Comparison of ENCODE assay signal across 2 fruit fly cellular contexts in genomic region chr3R:29199807-29200693, dm6.
TF ChIP-seq lines count a peak whose summit lies in the region.

TSS of gene CG11899 (plus strand) at chr3R:29200454.

TF ChIP-seq in whole organism, embryonic, 481 proteins besides CTCF, POLR2A, EP300 and RAD21 (continued from another document and continues in another):
- no peak for TF ChIP-seq CG1647 (GFP tag; optimal IDR thresholded peaks at IDR 0.05; lab: Kevin White, UChicago)
- TF ChIP-seq CG3995 (GFP tag; optimal IDR thresholded peaks at IDR 0.05; lab: Kevin White, UChicago), result no peak
- no peak for TF ChIP-seq onecut (GFP tag; IDR thresholded peaks at IDR 0.05; lab: Robert Waterston, UW)
- no peak for TF ChIP-seq grau (tag; optimal IDR thresholded peaks at IDR 0.05; lab: Kevin White, UChicago)
- peak; percentile 79 for TF ChIP-seq Med (GFP tag; lab: Kevin White, UChicago)
- TF ChIP-seq gce (GFP tag; IDR thresholded peaks at IDR 0.05; lab: Robert Waterston, UW), result no peak
- no peak for TF ChIP-seq maf-S (GFP tag; optimal IDR thresholded peaks at IDR 0.05; lab: Kevin White, UChicago)
- TF ChIP-seq nom (GFP tag; optimal IDR thresholded peaks at IDR 0.05; lab: Kevin White, UChicago), result peak; percentile 89
- TF ChIP-seq fd64A (GFP tag; optimal IDR thresholded peaks at IDR 0.05; lab: Kevin White, UChicago), result no peak
- TF ChIP-seq zen (tag; optimal IDR thresholded peaks at IDR 0.05; lab: Kevin White, UChicago), result no peak
- TF ChIP-seq fu2 (GFP tag; optimal IDR thresholded peaks at IDR 0.05; lab: Kevin White, UChicago), result no peak
- 0 out of 2 replicates have a peak, but pooled peaks have one; percentile 42 for TF ChIP-seq Bgb (GFP tag; IDR thresholded peaks at IDR 0.05; lab: Robert Waterston, UW; ENCODE audit: partially characterized antibody)
- TF ChIP-seq corto (GFP tag; optimal IDR thresholded peaks at IDR 0.05; lab: Kevin White, UChicago), result peak; percentile 77
- TF ChIP-seq D (optimal IDR thresholded peaks at IDR 0.05; lab: Kevin White, UChicago), result no peak
- TF ChIP-seq D (GFP tag; optimal IDR thresholded peaks at IDR 0.05; lab: Kevin White, UChicago), result no peak
- TF ChIP-seq CG11696 (GFP tag; IDR thresholded peaks at IDR 0.05; lab: Robert Waterston, UW), result no peak
- peak; percentile 21; the same call in 1 of the 2 replicates for TF ChIP-seq CG4404 (GFP tag; IDR thresholded peaks at IDR 0.05; lab: Robert Waterston, UW)
- no peak for TF ChIP-seq gsb-n (tag; optimal IDR thresholded peaks at IDR 0.05; lab: Kevin White, UChicago)
- no peak for TF ChIP-seq CG13624 (GFP tag; optimal IDR thresholded peaks at IDR 0.05; lab: Kevin White, UChicago)
- no peak for TF ChIP-seq Hand (GFP tag; optimal IDR thresholded peaks at IDR 0.05; lab: Kevin White, UChicago)
- no peak for TF ChIP-seq cato (GFP tag; optimal IDR thresholded peaks at IDR 0.05; lab: Kevin White, UChicago; ENCODE audit: borderline replicate concordance)
- no peak for TF ChIP-seq nau (GFP tag; optimal IDR thresholded peaks at IDR 0.05; lab: Kevin White, UChicago)
- TF ChIP-seq sens (GFP tag; lab: Kevin White, UChicago), result peak; percentile 63
- TF ChIP-seq chm (GFP tag; IDR thresholded peaks at IDR 0.05; lab: Robert Waterston, UW), result no peak
- no peak for TF ChIP-seq pros (GFP tag; optimal IDR thresholded peaks at IDR 0.05; lab: Kevin White, UChicago)
- TF ChIP-seq CG7963 (GFP tag; IDR thresholded peaks at IDR 0.05; lab: Robert Waterston, UW; ENCODE audit: partially characterized antibody), result no peak
- TF ChIP-seq gsb (GFP tag; IDR thresholded peaks at IDR 0.05; lab: Robert Waterston, UW), result no peak
- TF ChIP-seq sug (tag; optimal IDR thresholded peaks at IDR 0.05; lab: Kevin White, UChicago), result peak; percentile 46
- TF ChIP-seq da (GFP tag; optimal IDR thresholded peaks at IDR 0.05; lab: Kevin White, UChicago), result no peak
- TF ChIP-seq aop (GFP tag; IDR thresholded peaks at IDR 0.05; lab: Robert Waterston, UW), result no peak
- TF ChIP-seq CG18599 (GFP tag; optimal IDR thresholded peaks at IDR 0.05; lab: Kevin White, UChicago), result peak; percentile 12
- no peak for TF ChIP-seq shn (GFP tag; optimal IDR thresholded peaks at IDR 0.05; lab: Kevin White, UChicago)
- TF ChIP-seq Lim3 (GFP tag; IDR thresholded peaks at IDR 0.05; lab: Robert Waterston, UW), result no peak
- no peak for TF ChIP-seq az2 (GFP tag; optimal IDR thresholded peaks at IDR 0.05; lab: Kevin White, UChicago)
- no peak for TF ChIP-seq CG43689 (GFP tag; IDR thresholded peaks at IDR 0.05; lab: Robert Waterston, UW)
- TF ChIP-seq Hmr (GFP tag; optimal IDR thresholded peaks at IDR 0.05; lab: Kevin White, UChicago), result no peak
- TF ChIP-seq seq (GFP tag; IDR thresholded peaks at IDR 0.05; lab: Robert Waterston, UW), result no peak
- no peak for TF ChIP-seq CG10543 (GFP tag; optimal IDR thresholded peaks at IDR 0.05; lab: Kevin White, UChicago)
- TF ChIP-seq CG8765 (GFP tag; IDR thresholded peaks at IDR 0.05; lab: Robert Waterston, UW), result no peak
- no peak for TF ChIP-seq zfh1 (GFP tag; IDR thresholded peaks at IDR 0.05; lab: Robert Waterston, UW)
- no peak; the same call in 1 of the 2 replicates for TF ChIP-seq al (GFP tag; IDR thresholded peaks at IDR 0.05; lab: Robert Waterston, UW)
- no peak for TF ChIP-seq Sin3A (optimal IDR thresholded peaks at IDR 0.05; lab: Kevin White, UChicago)
- no peak for TF ChIP-seq Ets97D (GFP tag; optimal IDR thresholded peaks at IDR 0.05; lab: Kevin White, UChicago)
- no peak for TF ChIP-seq CG17802 (tag; optimal IDR thresholded peaks at IDR 0.05; lab: Kevin White, UChicago)
- no peak for TF ChIP-seq pan (optimal IDR thresholded peaks at IDR 0.05; lab: Kevin White, UChicago)
- TF ChIP-seq pan (GFP tag; optimal IDR thresholded peaks at IDR 0.05 in 1 of 2, IDR thresholded peaks at IDR 0.05 in 1 of 2), result no peak
- TF ChIP-seq C15 (GFP tag; IDR thresholded peaks at IDR 0.05; lab: Robert Waterston, UW), result no peak
- TF ChIP-seq yki (optimal IDR thresholded peaks at IDR 0.05; lab: Kevin White, UChicago), result no peak
- no peak for TF ChIP-seq kah (GFP tag; optimal IDR thresholded peaks at IDR 0.05; lab: Kevin White, UChicago)
- no peak for TF ChIP-seq CG10366 (GFP tag; IDR thresholded peaks at IDR 0.05; lab: Robert Waterston, UW)
- no peak for TF ChIP-seq Hmx (GFP tag; optimal IDR thresholded peaks at IDR 0.05; lab: Kevin White, UChicago)
- TF ChIP-seq CG8290 (GFP tag; optimal IDR thresholded peaks at IDR 0.05; lab: Kevin White, UChicago), result no peak
- TF ChIP-seq CG8290 (tag; optimal IDR thresholded peaks at IDR 0.05; lab: Kevin White, UChicago), result no peak
- TF ChIP-seq CG2120 (GFP tag; optimal IDR thresholded peaks at IDR 0.05; lab: Kevin White, UChicago), result peak; percentile 15
- TF ChIP-seq E2f2 (GFP tag; IDR thresholded peaks at IDR 0.05; lab: Robert Waterston, UW), result no peak
- TF ChIP-seq CG11723 (GFP tag; optimal IDR thresholded peaks at IDR 0.05; lab: Kevin White, UChicago), result no peak
- no peak for TF ChIP-seq CG7839 (tag; optimal IDR thresholded peaks at IDR 0.05; lab: Kevin White, UChicago)
- no peak for TF ChIP-seq CG31441 (GFP tag; IDR thresholded peaks at IDR 0.05; lab: Robert Waterston, UW)
- TF ChIP-seq CG12744 (GFP tag; optimal IDR thresholded peaks at IDR 0.05; lab: Kevin White, UChicago), result no peak
- 0 out of 2 replicates have a peak, but pooled peaks have one; percentile 34 for TF ChIP-seq CG4360 (GFP tag; IDR thresholded peaks at IDR 0.05; lab: Robert Waterston, UW)
- TF ChIP-seq schlank (tag; optimal IDR thresholded peaks at IDR 0.05; lab: Kevin White, UChicago), result no peak
- TF ChIP-seq Xrp1 (GFP tag; IDR thresholded peaks at IDR 0.05; lab: Robert Waterston, UW), result peak; percentile 36; the same call in 1 of the 2 replicates
- TF ChIP-seq CG32532 (GFP tag; IDR thresholded peaks at IDR 0.05; lab: Robert Waterston, UW), result peak; percentile 60
- no peak for TF ChIP-seq stc (GFP tag; IDR thresholded peaks at IDR 0.05; lab: Robert Waterston, UW)
- TF ChIP-seq lbe (GFP tag; optimal IDR thresholded peaks at IDR 0.05; lab: Kevin White, UChicago), result peak; percentile 85
- TF ChIP-seq ind (GFP tag; optimal IDR thresholded peaks at IDR 0.05; lab: Kevin White, UChicago), result no peak
- TF ChIP-seq usp (GFP tag; optimal IDR thresholded peaks at IDR 0.05; lab: Kevin White, UChicago), result no peak
- 0 out of 2 replicates have a peak, but pooled peaks have one; percentile 32 for TF ChIP-seq slbo (GFP tag; IDR thresholded peaks at IDR 0.05; lab: Robert Waterston, UW)
- no peak for TF ChIP-seq CG9797 (GFP tag; optimal IDR thresholded peaks at IDR 0.05; lab: Kevin White, UChicago)

TF ChIP-seq in whole organism, prepupa, 60 proteins besides CTCF, POLR2A, EP300 and RAD21 (continued from another document):
- peak; percentile 26 for TF ChIP-seq CG4318 (GFP tag; optimal IDR thresholded peaks at IDR 0.05; lab: Kevin White, UChicago)
- no peak for TF ChIP-seq Hr38 (GFP tag; optimal IDR thresholded peaks at IDR 0.05; lab: Kevin White, UChicago)
- TF ChIP-seq fd85E (GFP tag; optimal IDR thresholded peaks at IDR 0.05; lab: Kevin White, UChicago), result peak; percentile 75
- peak; percentile 76 for TF ChIP-seq dsx (GFP tag; optimal IDR thresholded peaks at IDR 0.05; lab: Kevin White, UChicago; ENCODE audit: poor library complexity, severe bottlenecking)
- peak; percentile 69 for TF ChIP-seq CG10631 (GFP tag; optimal IDR thresholded peaks at IDR 0.05; lab: Kevin White, UChicago)
- TF ChIP-seq CG7368 (GFP tag; optimal IDR thresholded peaks at IDR 0.05; lab: Kevin White, UChicago), result peak; percentile 72
- peak; percentile 59 for TF ChIP-seq fd59A (GFP tag; optimal IDR thresholded peaks at IDR 0.05; lab: Kevin White, UChicago)
- TF ChIP-seq Sox15 (GFP tag; optimal IDR thresholded peaks at IDR 0.05; lab: Kevin White, UChicago), result peak; percentile 25
- peak; percentile 88 for TF ChIP-seq Eip75B (GFP tag; optimal IDR thresholded peaks at IDR 0.05; lab: Kevin White, UChicago)
